Fruit fly (Drosophila melanogaster): ENCODE measurements around the gene CG9689.

DNA sequence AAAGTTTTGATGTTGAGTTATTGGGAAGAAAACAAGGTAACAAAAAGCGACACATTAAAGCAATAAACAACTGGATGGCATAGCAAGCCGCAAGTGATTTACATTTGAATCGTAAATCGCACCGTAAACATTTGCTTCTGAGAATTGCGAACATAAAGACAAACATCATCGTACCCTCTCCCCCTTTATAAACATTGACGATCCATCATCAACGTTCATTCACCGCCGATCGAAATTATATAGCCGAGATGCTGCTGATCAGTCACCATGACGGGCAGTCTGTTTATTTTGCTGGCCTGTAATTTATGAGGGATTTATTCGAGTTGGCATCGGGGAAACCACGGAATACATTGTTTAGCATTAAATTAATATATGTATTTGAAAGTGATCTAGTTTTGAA lies 3.6 kb downstream of the CG9689 start:
- TF ChIP-seq psq (optimal IDR thresholded peaks at IDR 0.05) (no peak), ttk (optimal IDR thresholded peaks at IDR 0.05) (no peak)
